Worm (Caenorhabditis elegans) whole organism, L4 larva: ENCODE measurements around the gene T25B2.4.

ENCODE experiments used
- F44E2.7 ChIP-seq: fragments of 200-800 bp; sonication (Bioruptor generic); IDR thresholded peaks from 2 replicates; pipeline ENCODE4 v2.1.2; 2022; ENCODE audit warnings: missing genetic modification characterization, missing compliant biosample characterization
- T20F7.1 ChIP-seq: fragments of 200-800 bp; sonication (Bioruptor generic); optimal IDR thresholded peaks from 2 replicates; lab custom pipeline; 2018; ENCODE audit warnings: mild to moderate bottlenecking, missing genetic modification characterization, missing compliant biosample characterization
- ceh-20 ChIP-seq: fragments of 200-800 bp; sonication (Bioruptor generic); IDR thresholded peaks from 2 replicates; pipeline ENCODE4 v1.3.6; 2022; ENCODE audit warnings: missing genetic modification reagents, missing genetic modification characterization, missing compliant biosample characterization
- daf-19 ChIP-seq: fragments of 200-800 bp; sonication (Bioruptor generic); conservative IDR thresholded peaks from 2 replicates; pipeline ENCODE4 v1.3.6; 2022; ENCODE audit warnings: missing genetic modification characterization, missing compliant biosample characterization
- egl-43 ChIP-seq: fragments of 200-800 bp; sonication (Bioruptor generic); IDR thresholded peaks from 2 replicates; pipeline ENCODE4 v1.3.6; 2022; ENCODE audit warnings: missing genetic modification reagents, missing genetic modification characterization, missing compliant biosample characterization
- hlh-11 ChIP-seq: fragments of 200-800 bp; sonication (Bioruptor generic); optimal IDR thresholded peaks from 2 replicates; lab custom pipeline; 2018; ENCODE audit warnings: mild to moderate bottlenecking, missing genetic modification characterization, missing compliant biosample characterization
- lin-15B ChIP-seq: fragments of 150-350 bp; sonication (generic microtip); optimal IDR thresholded peaks from 3 replicates; lab custom pipeline; 2014; ENCODE audit warnings: missing biosample characterization, missing genetic modification characterization
- madf-5 ChIP-seq, 2 experiments: fragments of 200-800 bp; sonication (Bioruptor generic); IDR thresholded peaks; 2 replicates each; pipeline ENCODE4 v1.3.6; 2022; ENCODE audit warnings: missing compliant biosample characterization in 2 of 2, missing genetic modification characterization in 2 of 2
- mes-2 ChIP-seq: sonication (generic microtip); optimal IDR thresholded peaks from 2 replicates; lab custom pipeline; 2016; ENCODE audit warnings: missing genotype, mild to moderate bottlenecking, missing genetic modification characterization, missing compliant biosample characterization; ENCODE audit not compliant: poor library complexity, severe bottlenecking
- nhr-41 ChIP-seq: fragments of 200-800 bp; sonication (Bioruptor generic); IDR thresholded peaks from 2 replicates; pipeline ENCODE4 v1.3.6; 2022; ENCODE audit warnings: missing genetic modification reagents, missing genetic modification characterization, missing compliant biosample characterization
- snpc-4 ChIP-seq: fragments of 150-350 bp; optimal IDR thresholded peaks from 2 replicates; lab custom pipeline; 2014; ENCODE audit warnings: missing biosample characterization, missing genetic modification characterization

The T25B2.4 gene

DNA sequence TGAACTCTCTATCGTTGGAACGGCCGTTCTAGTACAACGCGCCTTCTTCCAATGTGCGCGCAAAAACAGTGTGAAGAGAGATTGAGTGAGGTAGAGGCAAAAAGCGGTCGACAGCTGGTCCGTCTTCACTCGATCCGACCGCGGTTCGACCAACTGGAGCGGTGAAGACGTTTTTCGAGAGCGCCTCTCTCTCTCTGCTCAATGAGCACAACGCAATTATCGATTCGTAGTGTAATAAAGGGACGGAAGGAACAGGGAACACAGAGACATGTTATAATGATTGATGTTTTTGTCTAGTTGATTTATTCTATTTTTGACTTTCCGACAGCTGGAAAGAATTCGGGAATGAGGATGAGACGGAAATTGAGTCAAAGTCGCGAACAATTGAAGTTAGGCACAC is 46.8 kb downstream of the T25B2.4 start:
- no peak for TF ChIP-seq mes-2 (tag; lab: Kevin White, UChicago)
- no peak for TF ChIP-seq F44E2.7
- no peak for TF ChIP-seq lin-15B
- no peak for TF ChIP-seq madf-5 (GFP tag; IDR thresholded peaks at IDR 0.05; lab: Robert Waterston, UW)
- peak; percentile 21 for TF ChIP-seq hlh-11 (tag; lab: Kevin White, UChicago)
- TF ChIP-seq snpc-4 (tag; lab: Kevin White, UChicago): no peak
- TF ChIP-seq T20F7.1: no peak
- TF ChIP-seq nhr-41 (GFP tag; lab: Robert Waterston, UW): no peak
- TF ChIP-seq egl-43 (GFP tag; lab: Robert Waterston, UW): no peak
- no peak for TF ChIP-seq daf-19 (GFP tag; lab: Robert Waterston, UW)
- TF ChIP-seq ceh-20 (GFP tag; lab: Robert Waterston, UW): 0 out of 2 replicates have a peak, but pooled peaks have one; percentile 30
